Fruit fly (Drosophila melanogaster) S2 (cell line): Measurements from ENCODE around the gene Fum3.

Experiments used
- CG8478 ChIP-seq: fragments of >200 bp; optimal IDR thresholded peaks from 2 replicates; lab custom pipeline; 2018
- CTCF ChIP-seq, 2 experiments: fragments of >200 bp; optimal IDR thresholded peaks; 2 replicates each; lab custom pipeline; 2018

Gene Fum3

DNA sequence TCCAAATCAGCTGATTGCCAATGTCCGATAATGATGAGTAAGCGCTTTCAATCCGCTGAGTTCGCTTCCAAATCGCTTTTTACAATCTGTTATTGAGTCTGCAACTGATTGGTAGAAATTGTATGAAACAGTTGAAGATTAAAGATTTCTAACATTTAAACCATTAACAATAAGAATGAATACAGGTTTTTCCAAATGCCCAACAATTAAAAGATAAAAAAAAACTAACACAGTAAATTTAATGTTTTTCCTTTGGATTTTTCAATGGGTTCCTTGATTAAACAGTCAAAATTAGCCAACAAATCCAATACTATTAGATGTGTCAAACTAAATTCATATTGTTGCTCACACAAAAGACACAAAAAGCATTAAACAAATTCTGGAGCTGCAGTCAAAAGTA, 20.8 kb downstream of the Fum3 start, which contains the start of gene CG7557:
TSS of gene CG7557 (plus strand) at position 301 of the 400 bp plus-strand sequence.
- TF ChIP-seq CG8478 = no peak
- no peak for TF ChIP-seq CTCF (optimal IDR thresholded peaks at IDR 0.05; lab: Kevin White, UChicago)

DNA sequence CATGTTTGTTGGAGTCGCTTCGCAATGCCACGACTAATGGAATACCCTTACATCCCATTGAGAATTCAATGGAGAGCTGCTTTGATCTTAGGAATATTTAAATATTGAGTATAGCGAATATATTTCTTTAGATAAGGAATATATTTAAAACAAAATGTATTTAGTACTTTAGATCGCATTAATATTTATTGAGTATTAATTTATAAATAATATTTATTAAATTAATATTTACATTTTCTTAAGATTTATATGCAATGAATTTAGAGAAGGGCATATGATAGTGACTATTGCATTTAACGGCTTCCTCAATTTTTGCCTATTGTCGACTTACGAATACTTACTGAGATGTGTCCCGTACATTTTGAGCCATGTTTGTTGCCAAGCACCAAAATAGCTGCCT, 21.5 kb downstream of the Fum3 start:
- TF ChIP-seq CG8478 (no peak), CTCF (optimal IDR thresholded peaks at IDR 0.05; lab: Kevin White, UChicago) (no peak)

- no peak for TF ChIP-seq CTCF (optimal IDR thresholded peaks at IDR 0.05; lab: Kevin White, UChicago)
- TF ChIP-seq CG8478 = no peak
Observed at dm6 chr3L:11443474-11444080, 22.1 kb downstream of the Fum3 start.

dm6 chr3L:11441889-11442782, 23.5 kb downstream of the Fum3 start:
- TF ChIP-seq CG8478 = no peak
- TF ChIP-seq CTCF (optimal IDR thresholded peaks at IDR 0.05; lab: Kevin White, UChicago) = no peak

DNA sequence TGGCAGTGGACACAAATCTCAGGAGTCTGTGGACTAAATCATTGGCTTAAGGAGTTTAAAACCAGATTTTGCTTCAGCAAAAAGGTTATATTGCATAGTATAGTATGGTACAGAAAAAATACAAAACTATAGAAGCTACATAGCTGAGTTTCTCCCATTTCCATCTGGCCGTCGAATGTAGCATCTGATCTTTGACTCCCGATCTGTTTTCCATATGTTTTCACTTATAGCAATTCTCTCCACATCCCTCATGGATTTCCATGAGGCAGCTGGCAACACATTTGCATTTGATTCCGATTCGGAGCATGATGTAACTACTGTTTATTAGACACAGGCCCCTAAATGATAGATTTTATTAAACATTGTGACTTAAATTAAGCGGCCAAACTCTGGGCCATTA, 24.9 kb downstream of the Fum3 start:
- TF ChIP-seq CG8478 (no peak), CTCF (optimal IDR thresholded peaks at IDR 0.05; lab: Kevin White, UChicago) (no peak)

DNA sequence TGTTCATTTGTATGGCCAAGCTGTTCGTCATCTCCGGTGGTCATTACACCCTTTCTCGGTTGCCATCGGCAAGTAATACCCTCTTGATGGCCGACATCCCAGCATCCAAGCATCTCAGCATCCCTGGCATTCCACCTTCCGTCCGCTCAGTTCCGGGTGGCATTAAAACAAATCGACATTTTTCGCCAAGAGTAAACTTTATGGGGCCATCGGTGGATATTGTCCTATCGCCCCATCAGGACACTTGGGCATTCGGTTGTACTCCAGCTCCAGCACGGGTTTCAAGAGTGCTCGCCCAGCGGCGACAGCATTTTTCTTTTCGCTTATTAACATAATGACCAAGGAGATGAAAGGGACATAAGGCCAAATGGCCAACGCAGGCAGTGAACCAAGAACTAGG, 25.4 kb downstream of the Fum3 start:
- no peak for TF ChIP-seq CG8478
- TF ChIP-seq CTCF (optimal IDR thresholded peaks at IDR 0.05; lab: Kevin White, UChicago) = no peak

- no peak for TF ChIP-seq CTCF (optimal IDR thresholded peaks at IDR 0.05; lab: Kevin White, UChicago)
- TF ChIP-seq CG8478 = no peak
Observed at dm6 chr3L:11439570-11439969, 26.1 kb downstream of the Fum3 start.

DNA sequence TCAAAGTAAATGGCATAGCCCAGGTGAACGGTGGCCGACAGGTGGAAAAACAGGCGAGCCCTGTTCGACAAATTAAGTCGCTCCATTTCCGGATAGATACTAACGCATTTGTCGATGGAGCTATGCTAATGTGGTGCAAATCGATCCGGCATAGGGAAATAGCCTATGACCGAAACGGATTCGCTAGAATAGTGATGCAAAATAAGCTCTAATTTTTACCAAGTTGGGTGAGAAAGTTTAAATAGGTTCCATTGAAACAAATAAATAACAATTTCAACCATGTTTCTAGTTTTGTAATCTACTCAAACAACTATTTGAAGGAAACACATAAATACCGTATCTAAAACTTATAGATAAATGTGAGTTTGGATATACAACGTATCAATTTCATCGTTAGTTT, 30.3 kb downstream of the Fum3 start, which contains the start of gene CG6149:
TSS of gene CG6149 (minus strand) at position 101 of the 400 bp plus-strand sequence.
- no peak for TF ChIP-seq CTCF (optimal IDR thresholded peaks at IDR 0.05; lab: Kevin White, UChicago)
- TF ChIP-seq CG8478 = no peak

DNA sequence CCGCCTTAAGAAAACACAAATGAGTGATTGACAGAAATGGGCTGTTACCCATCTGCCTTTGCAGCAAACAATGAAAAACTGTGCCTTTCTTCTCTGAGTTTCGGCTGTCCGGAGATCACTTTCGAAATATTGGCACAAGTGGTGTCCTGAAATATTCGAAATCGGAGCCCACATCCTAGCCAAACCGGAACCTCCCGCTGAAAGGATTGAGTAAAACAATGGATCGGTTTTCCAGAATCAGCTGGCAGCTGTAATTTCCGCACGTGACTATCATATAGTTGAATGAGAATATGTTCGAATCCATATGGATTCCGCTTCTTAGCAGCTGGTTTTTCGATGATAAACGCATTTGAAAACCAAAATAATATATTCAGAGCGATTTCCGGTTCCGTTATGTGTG, 31.6 kb downstream of the Fum3 start:
- TF ChIP-seq CTCF (optimal IDR thresholded peaks at IDR 0.05; lab: Kevin White, UChicago) (no peak), CG8478 (no peak)

DNA sequence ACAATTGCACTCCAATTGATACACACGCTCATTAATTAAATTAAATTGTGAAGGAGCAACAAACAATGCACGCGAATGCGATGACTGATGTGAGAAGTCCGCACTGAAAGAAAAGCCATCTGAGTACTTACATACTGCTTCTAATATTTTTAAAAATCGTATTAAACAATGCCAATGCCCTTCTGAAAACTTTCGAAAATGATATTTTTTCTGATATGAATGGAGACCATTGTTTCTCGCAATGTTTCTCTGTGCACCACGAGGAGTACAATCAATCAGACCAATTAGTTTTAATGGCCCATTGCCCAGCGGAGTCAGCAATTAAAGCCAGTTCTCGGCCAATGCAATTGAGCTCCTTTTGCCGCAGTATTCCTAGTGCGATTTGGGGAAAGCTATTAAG, 32.5 kb downstream of the Fum3 start:
- TF ChIP-seq CTCF (optimal IDR thresholded peaks at IDR 0.05; lab: Kevin White, UChicago) (no peak), CG8478 (no peak)

dm6 chr3L:11432472-11432871, 33.2 kb downstream of the Fum3 start:
- TF ChIP-seq CTCF (optimal IDR thresholded peaks at IDR 0.05; lab: Kevin White, UChicago) (no peak), CG8478 (no peak)

- no peak for TF ChIP-seq CTCF (optimal IDR thresholded peaks at IDR 0.05; lab: Kevin White, UChicago)
- no peak for TF ChIP-seq CG8478
Observed at dm6 chr3L:11431926-11432323, 33.7 kb downstream of the Fum3 start.

- no peak for TF ChIP-seq CG8478
- TF ChIP-seq CTCF (optimal IDR thresholded peaks at IDR 0.05; lab: Kevin White, UChicago) = no peak
Observed at dm6 chr3L:11431251-11431925, 34.3 kb downstream of the Fum3 start.

DNA sequence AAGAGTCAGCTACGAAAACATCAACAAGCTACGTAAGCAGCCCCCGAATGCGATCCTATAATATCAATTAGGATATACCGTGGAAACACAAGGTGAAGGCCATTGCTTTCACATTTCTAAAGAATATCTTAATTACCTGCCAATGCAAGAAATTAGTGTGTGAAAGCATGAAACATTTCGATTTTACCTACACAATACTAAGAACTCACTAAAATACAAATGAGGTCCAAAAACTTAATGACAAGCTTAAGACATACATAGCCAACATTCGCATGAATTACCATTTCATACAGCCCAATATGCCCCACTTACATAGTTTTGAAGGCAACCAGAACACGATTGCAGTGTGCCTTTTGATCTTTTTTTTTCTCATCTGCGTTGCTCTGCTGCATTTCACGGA, 36.0 kb downstream of the Fum3 start:
- TF ChIP-seq CG8478 (no peak), CTCF (optimal IDR thresholded peaks at IDR 0.05; lab: Kevin White, UChicago) (no peak)

- TF ChIP-seq CTCF (optimal IDR thresholded peaks at IDR 0.05; lab: Kevin White, UChicago) (no peak), CG8478 (no peak)
Observed at dm6 chr3L:11428390-11428789, 37.3 kb downstream of the Fum3 start.

DNA sequence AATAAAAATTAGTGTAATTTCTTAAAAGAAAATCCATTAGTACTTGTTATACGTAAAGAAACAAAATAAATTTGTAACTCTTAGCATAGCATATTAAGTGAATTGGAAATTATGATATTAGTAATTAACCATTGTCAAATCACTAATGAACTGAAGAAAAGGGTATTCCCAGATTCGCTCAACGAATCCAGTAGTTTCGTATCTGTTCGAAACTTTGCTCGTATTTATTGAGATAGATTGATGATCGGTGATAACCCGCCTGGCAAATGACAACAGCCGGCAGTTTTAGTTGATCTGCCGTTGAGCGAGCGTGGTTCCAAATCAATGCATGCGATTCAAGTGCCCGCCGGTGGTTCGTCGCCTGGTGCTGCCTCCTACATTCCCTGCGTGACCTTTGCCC, 40.8 kb downstream of the Fum3 start, which contains the start of gene CG7560:
TSS of gene CG7560 (plus strand) at position 301 of the 400 bp plus-strand sequence.
- TF ChIP-seq CTCF (optimal IDR thresholded peaks at IDR 0.05; lab: Kevin White, UChicago) (no peak), CG8478 (no peak)
